Fruit fly (Drosophila melanogaster): ENCODE results near the gene Ada.

DNA sequence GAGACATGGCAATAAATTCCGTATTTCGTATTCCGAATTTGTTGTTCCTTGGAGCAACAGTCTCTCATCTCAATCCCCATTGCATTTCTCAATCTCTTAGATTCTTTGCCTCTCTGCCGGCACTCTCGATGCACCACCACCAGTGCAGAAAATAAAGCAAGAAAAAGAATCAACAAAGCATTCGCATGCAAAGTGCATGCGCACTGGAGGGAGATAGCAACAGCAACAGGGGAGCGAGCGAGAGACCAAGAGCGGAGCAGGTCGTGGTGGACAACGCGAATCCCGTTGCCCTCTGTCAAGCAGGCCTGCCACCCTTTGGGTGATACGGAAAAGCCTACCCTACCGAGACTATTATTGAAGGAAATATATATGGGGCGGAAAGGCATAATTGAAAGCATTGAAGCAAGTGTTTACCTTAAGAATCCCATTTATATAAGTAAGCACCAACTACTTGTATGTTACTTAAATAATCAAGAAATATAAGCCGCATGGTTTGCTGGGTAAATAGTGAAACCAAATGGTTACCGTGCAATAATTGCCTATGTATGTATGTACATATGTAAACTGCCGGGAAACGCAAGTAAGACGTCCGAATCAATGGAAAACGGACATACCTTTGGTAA lies 8.5 kb upstream of the Ada start:
- TF ChIP-seq psq (optimal IDR thresholded peaks at IDR 0.05) (no peak), Dll (optimal IDR thresholded peaks at IDR 0.05) (peak; percentile 75), CG8478 (optimal IDR thresholded peaks at IDR 0.05) (no peak), EcR (GFP tag; optimal IDR thresholded peaks at IDR 0.05) (no peak)
